Worm (Caenorhabditis elegans) whole organism, mixed stage, embryonic: ENCODE data around the gene Y61A9LA.10.

ENCODE experiments used
- bed-3 ChIP-seq: fragments of 200-800 bp; sonication (Bioruptor generic); optimal IDR thresholded peaks from 3 replicates; lab custom pipeline; 2018; ENCODE audit warnings: mild to moderate bottlenecking, missing genetic modification characterization, moderate library complexity, missing compliant biosample characterization
- lin-13 ChIP-seq: fragments of 150-350 bp; optimal IDR thresholded peaks from 2 replicates; lab custom pipeline; 2014; ENCODE audit warnings: missing biosample characterization, missing genetic modification characterization
- nhr-28 ChIP-seq: fragments of 150-350 bp; optimal IDR thresholded peaks from 2 replicates; lab custom pipeline; 2014; ENCODE audit warnings: missing biosample characterization, missing genetic modification characterization
- unc-39 ChIP-seq: fragments of 150-350 bp; optimal IDR thresholded peaks from 2 replicates; lab custom pipeline; 2014; ENCODE audit warnings: missing biosample characterization, missing genetic modification characterization
- unc-62 ChIP-seq: fragments of 150-350 bp; optimal IDR thresholded peaks from 2 replicates; lab custom pipeline; 2014; ENCODE audit warnings: missing biosample characterization, missing genetic modification reagents, missing genetic modification characterization

- TF ChIP-seq unc-39 (tag; lab: Kevin White, UChicago) (no peak), unc-62 (GFP tag; lab: Kevin White, UChicago) (no peak), nhr-28 (tag; lab: Kevin White, UChicago) (no peak), bed-3 (no peak), lin-13 (no peak)
These were observed 12.9 kb upstream of the Y61A9LA.10 start, which contains the start of gene pmt-2 for ce11 chrV:4628517-4628930.
